Worm (Caenorhabditis elegans) whole organism, L3 larva: Measurements from ENCODE around the gene T08D10.3.

Experiments
- ceh-28 ChIP-seq: fragments of 150-350 bp; optimal IDR thresholded peaks from 2 replicates; lab custom pipeline; 2014; ENCODE audit warnings: missing biosample characterization, missing genetic modification reagents, missing genetic modification characterization
- nhr-237 ChIP-seq: fragments of 150-350 bp; optimal IDR thresholded peaks from 2 replicates; lab custom pipeline; 2014; ENCODE audit warnings: missing biosample characterization, missing genetic modification characterization

DNA sequence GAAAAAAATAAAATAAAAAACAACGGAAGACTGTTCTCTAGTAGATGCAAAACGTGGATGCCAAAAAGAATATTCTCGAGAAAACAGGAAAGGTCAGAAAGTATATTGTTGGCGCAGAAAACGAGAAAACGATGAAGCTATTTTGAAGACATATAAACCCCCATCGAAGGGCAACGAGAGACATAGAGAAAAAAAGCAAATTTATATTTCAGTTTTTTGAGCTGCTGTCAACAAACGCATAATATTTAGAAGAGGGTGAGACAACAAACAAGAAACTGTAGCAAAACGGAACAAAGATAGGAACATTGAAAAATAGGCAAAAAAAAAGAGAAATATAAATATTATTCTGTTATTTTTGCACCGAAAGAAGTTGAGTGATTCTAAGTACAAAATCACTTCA is 37.0 kb downstream of the T08D10.3 start:
- TF ChIP-seq nhr-237 (tag; lab: Kevin White, UChicago) (no peak), ceh-28 (tag; lab: Kevin White, UChicago) (no peak)
